Worm (Caenorhabditis elegans) whole organism, L2 larva: Measurements from ENCODE around the gene K07C11.7.

ENCODE experiments used
- egl-27 ChIP-seq: sonication (generic microtip); optimal IDR thresholded peaks from 3 replicates; lab custom pipeline; 2017; ENCODE audit warnings: missing biosample characterization, missing genetic modification reagents, missing genetic modification characterization
- lin-39 ChIP-seq: fragments of 150-350 bp; optimal IDR thresholded peaks from 2 replicates; lab custom pipeline; 2014; ENCODE audit warnings: missing biosample characterization, missing genetic modification reagents, missing genetic modification characterization
- mab-5 ChIP-seq: fragments of 150-350 bp; optimal IDR thresholded peaks from 2 replicates; lab custom pipeline; 2014; ENCODE audit warnings: missing biosample characterization, missing genetic modification characterization
- nhr-11 ChIP-seq: fragments of 150-350 bp; optimal IDR thresholded peaks from 2 replicates; lab custom pipeline; 2014; ENCODE audit warnings: missing biosample characterization, missing genetic modification characterization
- ztf-1 ChIP-seq: fragments of 200-800 bp; sonication (Bioruptor generic); conservative IDR thresholded peaks from 2 replicates; pipeline ENCODE4 v1.3.6; 2022; ENCODE audit warnings: missing genetic modification characterization, missing compliant biosample characterization

DNA sequence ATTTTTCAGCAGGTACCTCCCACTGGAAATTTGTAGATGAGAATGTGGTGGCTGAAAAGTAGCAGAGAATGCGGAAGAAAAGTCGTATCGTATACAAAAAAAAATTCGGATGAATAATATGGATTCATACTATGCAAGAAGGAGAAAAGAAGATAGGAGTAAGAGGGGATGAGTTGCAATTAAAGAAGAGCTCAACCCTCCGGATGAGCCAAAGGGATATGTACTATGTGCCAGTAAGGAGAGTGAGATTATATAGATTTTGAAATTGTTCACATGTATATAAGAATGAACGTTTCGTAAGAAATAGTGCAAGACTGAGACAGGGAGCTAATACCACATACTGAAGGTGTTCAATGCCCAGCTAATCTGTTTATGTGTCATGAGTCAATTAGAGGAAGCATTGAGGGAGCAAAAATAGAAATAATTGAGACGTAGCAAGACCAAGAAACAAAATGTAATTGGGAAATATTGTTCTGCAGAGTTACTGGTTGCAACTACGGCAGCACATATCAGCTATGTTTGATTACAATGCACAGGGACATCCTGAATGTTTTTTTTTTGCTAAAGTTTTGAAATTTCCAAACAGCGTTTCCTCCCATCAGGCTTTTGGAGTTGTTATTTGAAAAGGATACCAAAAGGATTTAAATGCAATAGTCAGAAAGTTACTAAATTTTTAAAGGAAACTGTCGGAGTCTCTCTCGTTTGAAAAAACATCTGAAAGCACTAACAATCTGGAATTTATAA is 45.4 kb downstream of the K07C11.7 start, which contains the start of gene F20D6.8:
- TF ChIP-seq ztf-1 (no peak), nhr-11 (no peak), lin-39 (tag; lab: Kevin White, UChicago) (no peak), mab-5 (tag; lab: Kevin White, UChicago) (no peak), egl-27 (no peak)
